Worm (Caenorhabditis elegans): ENCODE measurements around the gene T12C9.7.

- TF ChIP-seq scrt-1 (GFP tag; IDR thresholded peaks at IDR 0.05) (no peak), aly-1 (tag; optimal IDR thresholded peaks at IDR 0.05) (no peak), hmg-4 (GFP tag; optimal IDR thresholded peaks at IDR 0.05) (no peak), B0310.2 (tag; optimal IDR thresholded peaks at IDR 0.05) (no peak), pes-1 (GFP tag; IDR thresholded peaks at IDR 0.05) (no peak), ceh-36 (tag; optimal IDR thresholded peaks at IDR 0.05) (no peak), ama-1 (optimal IDR thresholded peaks at IDR 0.05) (no peak), F13C5.2 (tag; optimal IDR thresholded peaks at IDR 0.05) (no peak), ets-7 (tag; optimal IDR thresholded peaks at IDR 0.05) (no peak), ceh-13 (GFP tag; optimal IDR thresholded peaks at IDR 0.05) (no peak)
These were observed 33.8 kb upstream of the T12C9.7 start for ce11 chrII:4494532-4494931.

All from whole organism, early embryonic.